Worm (Caenorhabditis elegans) whole organism, L4/young adult: ENCODE data around the gene zyg-1.
A peak's percentile ranks its signal among the peaks of the same experiment; 100 is the strongest.

Experiments used
- W03F9.2 ChIP-seq: fragments of 150-350 bp; optimal IDR thresholded peaks from 2 replicates; lab custom pipeline; 2014; ENCODE audit warnings: missing biosample characterization, missing genetic modification characterization
- dao-5 ChIP-seq: sonication (generic microtip); optimal IDR thresholded peaks from 2 replicates; lab custom pipeline; 2016; ENCODE audit warnings: missing genotype, missing genetic modification characterization, moderate library complexity, missing compliant biosample characterization
- him-1 ChIP-seq: sonication (generic microtip); optimal IDR thresholded peaks from 2 replicates; lab custom pipeline; 2016; ENCODE audit warnings: missing genotype, missing genetic modification reagents, missing genetic modification characterization, missing compliant biosample characterization

The zyg-1 gene

ce11 chrII:5667540-5667939 lies 18.0 kb downstream of the zyg-1 start:
- TF ChIP-seq dao-5: no peak
- no peak for TF ChIP-seq W03F9.2 (tag; lab: Kevin White, UChicago)
- no peak for TF ChIP-seq him-1 (tag; lab: Kevin White, UChicago)

DNA sequence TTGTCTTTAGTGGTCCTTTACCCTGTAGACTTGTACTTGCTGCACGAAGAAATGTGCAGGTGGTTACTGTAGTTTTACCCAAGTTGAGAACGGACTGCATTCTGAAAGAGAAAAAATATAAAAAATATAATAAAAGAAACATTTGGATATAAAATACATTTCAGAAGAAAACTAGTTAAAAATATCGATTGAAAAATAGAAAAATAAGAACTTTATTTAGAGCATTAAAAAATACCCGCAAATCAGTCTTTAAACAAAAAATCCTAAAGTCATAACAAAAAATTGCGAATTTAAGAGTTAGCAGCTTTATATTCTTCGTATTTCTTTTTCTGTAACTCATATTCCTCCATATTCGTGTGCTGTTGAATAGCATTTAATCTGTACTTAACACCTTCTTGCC lies 19.3 kb downstream of the zyg-1 start, which contains the start of gene C25H3.7:
TSS of gene C25H3.7 (minus strand) at position 101 of the 400 bp plus-strand sequence.
- TF ChIP-seq him-1 (tag; lab: Kevin White, UChicago) (no peak), dao-5 (no peak), W03F9.2 (tag; lab: Kevin White, UChicago) (no peak)

- TF ChIP-seq W03F9.2 (tag; lab: Kevin White, UChicago) (no peak), him-1 (tag; lab: Kevin White, UChicago) (no peak)
Measured at ce11 chrII:5669580-5669979, 20.0 kb downstream of the zyg-1 start, which contains the start of gene C25H3.17. Gene C25H3.17 (minus strand): TSS chrII:5669680.

- TF ChIP-seq dao-5 (no peak), him-1 (tag; lab: Kevin White, UChicago) (no peak), W03F9.2 (tag; lab: Kevin White, UChicago) (no peak)
Measured at ce11 chrII:5680703-5681102, 31.2 kb downstream of the zyg-1 start, which contains the start of gene flp-27. Gene flp-27 (plus strand): TSS chrII:5681003.

DNA sequence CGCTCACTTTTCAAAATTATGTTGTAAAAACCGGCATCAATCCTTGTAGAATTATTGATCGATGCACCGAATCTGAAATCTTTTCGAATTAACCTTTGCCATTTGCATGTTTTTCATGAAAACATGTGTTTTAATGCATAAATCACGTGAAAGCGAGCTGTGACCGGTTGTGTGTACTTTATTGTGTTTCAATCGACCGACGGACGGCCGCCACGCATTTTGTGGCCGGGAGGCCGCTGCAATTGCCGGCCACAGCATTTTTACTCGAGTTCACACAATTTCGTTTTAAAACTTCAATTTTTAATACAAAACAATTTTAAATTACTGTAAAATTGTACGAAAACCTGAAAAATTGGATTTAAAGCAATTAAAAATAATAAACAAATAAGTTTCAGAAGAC lies 39.4 kb downstream of the zyg-1 start, which contains the start of gene C25H3.11:
TSS of gene C25H3.11 (minus strand) at position 82 of the 400 bp plus-strand sequence.
- TF ChIP-seq him-1 (tag; lab: Kevin White, UChicago) (no peak), dao-5 (no peak)

- TF ChIP-seq dao-5 (no peak), W03F9.2 (tag; lab: Kevin White, UChicago) (no peak)
Measured at ce11 chrII:5691216-5691771, 41.7 kb downstream of the zyg-1 start, which contains the start of the genes ndub-5 and eif-2D. Gene ndub-5 (minus strand): TSS chrII:5691353. Gene eif-2D (plus strand): TSS chrII:5691721.

ce11 chrII:5693893-5694292 lies 44.3 kb downstream of the zyg-1 start, which contains the start of gene C25H3.3:
Gene C25H3.3 (plus strand): TSS chrII:5694193.
- TF ChIP-seq him-1 (tag; lab: Kevin White, UChicago) (no peak), dao-5 (no peak), W03F9.2 (tag; lab: Kevin White, UChicago) (no peak)

DNA sequence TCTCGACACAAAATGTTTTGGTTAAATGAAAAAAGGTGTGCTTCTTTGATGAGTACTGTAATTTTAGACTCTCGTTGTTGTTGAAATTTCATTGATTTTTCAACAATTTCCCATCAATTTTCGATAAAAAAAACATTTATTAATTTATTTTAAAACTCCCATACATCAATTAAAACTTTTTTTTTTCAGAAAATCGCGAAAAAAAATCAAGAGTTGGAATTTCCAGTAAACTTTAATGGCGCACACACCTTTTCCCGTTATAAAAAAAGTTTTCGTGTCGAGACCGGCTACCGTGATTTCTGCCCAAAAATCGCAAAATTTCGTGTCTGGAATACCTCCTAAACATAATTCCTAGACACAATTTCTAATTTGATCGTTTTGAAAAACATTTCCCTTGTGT lies 45.2 kb downstream of the zyg-1 start, which contains the start of gene C25H3.14:
TSS of gene C25H3.14 (plus strand) at position 301 of the 400 bp plus-strand sequence.
- TF ChIP-seq W03F9.2 (tag; lab: Kevin White, UChicago) (no peak), him-1 (tag; lab: Kevin White, UChicago) (no peak), dao-5 (no peak)

ce11 chrII:5696218-5696617 lies 46.7 kb downstream of the zyg-1 start:
- no peak for TF ChIP-seq dao-5
- TF ChIP-seq him-1 (tag; lab: Kevin White, UChicago): no peak
- TF ChIP-seq W03F9.2 (tag; lab: Kevin White, UChicago): no peak

ce11 chrII:5697338-5697737 lies 47.8 kb downstream of the zyg-1 start:
- TF ChIP-seq dao-5: no peak
- TF ChIP-seq him-1 (tag; lab: Kevin White, UChicago): no peak

DNA sequence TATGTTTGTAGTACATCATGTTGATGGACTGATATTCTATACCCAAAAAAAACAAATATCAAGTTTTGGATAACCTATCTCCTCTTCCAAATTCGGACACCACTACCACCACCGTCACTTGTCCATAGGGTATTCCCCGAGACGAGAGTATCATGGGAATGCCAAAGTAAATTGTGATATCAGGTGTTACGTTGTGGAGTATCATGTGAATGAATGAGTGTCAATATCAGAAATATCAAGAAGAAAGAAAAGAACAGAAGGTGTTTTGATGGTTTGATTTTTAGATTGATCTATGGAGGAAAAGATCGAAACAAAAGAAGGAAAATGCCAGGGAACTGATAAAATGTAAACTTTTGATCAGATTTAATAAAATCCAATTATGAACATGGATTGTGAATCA lies 48.7 kb downstream of the zyg-1 start:
- TF ChIP-seq him-1 (tag; lab: Kevin White, UChicago) (no peak), W03F9.2 (tag; lab: Kevin White, UChicago) (no peak), dao-5 (no peak)

DNA sequence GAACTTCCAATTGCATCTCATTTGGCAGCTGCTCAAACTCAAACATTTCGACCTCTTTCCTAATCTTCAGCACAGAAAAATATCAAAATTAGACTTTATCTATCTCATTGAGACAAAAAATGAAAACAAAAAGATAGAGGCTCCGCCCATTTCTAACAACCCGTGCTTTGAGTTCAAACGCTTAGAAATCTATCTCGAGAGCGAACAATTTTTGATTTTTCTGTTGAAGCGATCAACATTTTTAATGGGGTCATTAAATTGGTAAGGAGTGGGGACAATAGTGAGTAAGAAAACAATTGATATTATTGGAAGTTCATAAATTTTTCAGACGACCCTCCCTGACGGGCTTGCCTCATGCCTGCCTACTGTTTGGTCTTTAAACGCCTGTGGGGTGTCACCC lies 49.3 kb downstream of the zyg-1 start, which contains the start of the genes C25H3.10 and C25H3.1:
TSS of gene C25H3.10 (minus strand) at position 101 of the 400 bp plus-strand sequence.
TSS of gene C25H3.1 (plus strand) at position 203 of the 400 bp plus-strand sequence.
- TF ChIP-seq him-1 (tag; lab: Kevin White, UChicago) (no peak), dao-5 (no peak), W03F9.2 (tag; lab: Kevin White, UChicago) (no peak)

DNA sequence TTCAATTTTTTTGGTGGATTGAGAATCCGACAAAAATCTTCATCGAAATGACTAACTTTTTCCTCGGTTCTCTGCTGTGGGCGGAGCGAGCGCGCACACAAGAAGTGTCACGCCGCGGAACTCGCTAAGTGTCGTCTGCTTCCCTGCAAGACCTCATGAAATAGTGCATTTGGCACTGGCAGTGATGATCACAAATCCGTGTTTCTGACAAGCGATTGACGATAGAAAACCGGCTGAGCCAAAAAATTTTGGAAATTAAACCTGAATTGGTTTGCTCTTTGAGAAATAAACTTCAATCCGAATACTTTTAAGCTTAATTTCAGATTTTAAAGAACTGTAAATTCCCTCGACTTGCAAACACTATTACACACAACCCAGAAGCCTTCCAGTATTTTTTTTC lies 51.9 kb downstream of the zyg-1 start:
- peak; percentile 52 for TF ChIP-seq W03F9.2 (tag; lab: Kevin White, UChicago)
- no peak for TF ChIP-seq dao-5
- peak; percentile 40 for TF ChIP-seq him-1 (tag; lab: Kevin White, UChicago)

DNA sequence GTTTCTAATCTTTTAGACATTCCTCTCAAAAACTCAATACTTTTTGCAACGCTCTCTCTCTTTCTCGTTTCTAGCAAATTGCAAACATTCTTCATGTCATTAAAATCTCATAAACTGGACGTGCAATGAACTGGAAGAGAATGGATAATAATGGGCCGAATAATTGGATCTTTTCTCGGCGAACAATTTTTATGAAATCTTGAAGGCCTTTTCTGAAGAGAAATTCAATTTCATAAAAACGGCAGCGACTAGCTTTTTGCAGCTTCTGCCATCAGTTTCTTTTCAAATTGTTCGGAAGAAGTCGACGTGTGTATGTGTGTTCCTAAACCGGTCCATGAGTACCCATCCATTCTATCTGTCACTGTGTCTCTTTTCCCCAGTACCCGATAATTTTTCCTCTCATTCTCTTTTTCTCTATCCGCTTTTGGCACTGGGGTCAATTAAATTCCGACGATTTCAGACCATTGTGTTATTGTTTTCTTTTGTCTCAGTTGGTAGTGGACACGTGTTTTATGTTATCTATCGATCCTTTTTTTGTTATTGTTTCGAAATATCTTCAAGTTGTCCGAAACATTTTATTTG lies 53.2 kb downstream of the zyg-1 start:
- no peak for TF ChIP-seq dao-5
- TF ChIP-seq him-1 (tag; lab: Kevin White, UChicago): no peak
- no peak for TF ChIP-seq W03F9.2 (tag; lab: Kevin White, UChicago)
